Worm (Caenorhabditis elegans) whole organism, L1 larva: ENCODE results near the gene gplb-1.

Experiments used
- C16A3.4 ChIP-seq: fragments of 150-350 bp; optimal IDR thresholded peaks from 2 replicates; lab custom pipeline; 2014; ENCODE audit warnings: missing biosample characterization, missing genetic modification characterization
- C34B4.2 ChIP-seq: sonication (generic microtip); optimal IDR thresholded peaks from 2 replicates; lab custom pipeline; 2017; ENCODE audit warnings: mild to moderate bottlenecking, missing genetic modification characterization, missing compliant biosample characterization
- F16B12.6 ChIP-seq: fragments of 150-350 bp; optimal IDR thresholded peaks from 2 replicates; lab custom pipeline; 2014; ENCODE audit warnings: missing biosample characterization, missing genetic modification characterization
- Y116A8C.19 ChIP-seq: sonication (generic microtip); optimal IDR thresholded peaks from 2 replicates; lab custom pipeline; 2016; ENCODE audit warnings: missing compliant biosample characterization, missing genetic modification characterization, borderline replicate concordance
- aly-2 ChIP-seq: fragments of 150-350 bp; optimal IDR thresholded peaks from 2 replicates; lab custom pipeline; 2014; ENCODE audit warnings: missing biosample characterization, missing genetic modification characterization
- ceh-63 ChIP-seq: fragments of 200-800 bp; sonication (Bioruptor generic); optimal IDR thresholded peaks from 2 replicates; lab custom pipeline; 2018; ENCODE audit warnings: mild to moderate bottlenecking, missing genetic modification characterization, missing compliant biosample characterization
- ceh-82 ChIP-seq, 3 experiments: fragments of 150-350 bp in 1 of 3; sonication (generic microtip) in 2 of 3; optimal IDR thresholded peaks; 2 replicates each; lab custom pipeline; 2014 to 2017; ENCODE audit warnings: missing biosample characterization in 3 of 3, missing genetic modification characterization in 3 of 3
- dpl-1 ChIP-seq, 3 experiments: fragments of 150-350 bp in 2 of 3; sonication (generic microtip) in 1 of 3; optimal IDR thresholded peaks; 2 replicates each; lab custom pipeline; 2014 to 2017; ENCODE audit warnings: missing biosample characterization in 3 of 3, missing genetic modification characterization in 3 of 3, missing genetic modification reagents in 3 of 3
- dsc-1 ChIP-seq: sonication (generic microtip); optimal IDR thresholded peaks from 2 replicates; lab custom pipeline; 2016; ENCODE audit warnings: mild to moderate bottlenecking, missing genetic modification characterization, missing compliant biosample characterization
- efl-1 ChIP-seq, 4 experiments: fragments of 150-350 bp; optimal IDR thresholded peaks in 3 of 4; peaks in 1 of 4; 1 replicate in 1 of 4; 2 replicates in 3 of 4; lab custom pipeline; 2014; ENCODE audit warnings: missing biosample characterization in 2 of 4, missing genetic modification characterization in 2 of 4, missing genetic modification reagents in 2 of 4
- efl-3 ChIP-seq: fragments of 200-800 bp; sonication (Bioruptor generic); optimal IDR thresholded peaks from 2 replicates; lab custom pipeline; 2018; ENCODE audit warnings: mild to moderate bottlenecking, missing genetic modification characterization, missing compliant biosample characterization
- ets-5 ChIP-seq: fragments of 200-800 bp; sonication (Bioruptor generic); IDR thresholded peaks from 2 replicates; pipeline ENCODE4 v1.3.6; 2022; ENCODE audit warnings: missing genetic modification characterization, missing compliant biosample characterization
- fkh-4 ChIP-seq: sonication (generic microtip); optimal IDR thresholded peaks from 2 replicates; lab custom pipeline; 2016; ENCODE audit warnings: missing compliant biosample characterization, missing genetic modification characterization, borderline replicate concordance
- hlh-17 ChIP-seq: fragments of 200-800 bp; sonication (Bioruptor generic); optimal IDR thresholded peaks from 2 replicates; lab custom pipeline; 2018; ENCODE audit warnings: missing genetic modification characterization, mild to moderate bottlenecking, missing compliant biosample characterization, moderate library complexity, borderline replicate concordance
- hlh-4 ChIP-seq: sonication (generic microtip); optimal IDR thresholded peaks from 2 replicates; lab custom pipeline; 2016; ENCODE audit warnings: mild to moderate bottlenecking, missing genetic modification characterization, missing compliant biosample characterization
- lin-13 ChIP-seq: fragments of 150-350 bp; optimal IDR thresholded peaks from 2 replicates; lab custom pipeline; 2014; ENCODE audit warnings: missing biosample characterization, missing genetic modification reagents, missing genetic modification characterization
- lin-35 ChIP-seq, 2 experiments: fragments of 150-350 bp; optimal IDR thresholded peaks; 2 replicates each; lab custom pipeline; 2014; ENCODE audit warnings: missing biosample characterization in 2 of 2, missing genetic modification characterization in 2 of 2, missing genetic modification reagents in 2 of 2
- lin-39 ChIP-seq: fragments of 150-350 bp; optimal IDR thresholded peaks from 2 replicates; lab custom pipeline; 2014; ENCODE audit warnings: missing biosample characterization, missing genetic modification reagents, missing genetic modification characterization
- lsy-2 ChIP-seq, 2 experiments: fragments of 150-350 bp; optimal IDR thresholded peaks; 2 replicates each; lab custom pipeline; 2014; ENCODE audit warnings: missing biosample characterization in 2 of 2, missing genetic modification characterization in 2 of 2
- mdl-1 ChIP-seq, 2 experiments: fragments of 150-350 bp; optimal IDR thresholded peaks; 2 replicates each; lab custom pipeline; 2014 to 2017; ENCODE audit warnings: missing biosample characterization in 2 of 2, missing genetic modification characterization in 2 of 2, inconsistent platforms in 1 of 2
- nhr-11 ChIP-seq: fragments of 150-350 bp; optimal IDR thresholded peaks from 2 replicates; lab custom pipeline; 2014; ENCODE audit warnings: missing biosample characterization, missing genetic modification characterization
- nhr-19 ChIP-seq: fragments of 200-800 bp; sonication (Bioruptor generic); conservative IDR thresholded peaks from 2 replicates; pipeline ENCODE4 v1.3.6; 2022; ENCODE audit warnings: missing genetic modification characterization, missing compliant biosample characterization
- nhr-20 ChIP-seq: sonication (generic microtip); optimal IDR thresholded peaks from 2 replicates; lab custom pipeline; 2016; ENCODE audit warnings: mild to moderate bottlenecking, missing genetic modification characterization, missing compliant biosample characterization
- nhr-28 ChIP-seq: fragments of 150-350 bp; optimal IDR thresholded peaks from 2 replicates; lab custom pipeline; 2014; ENCODE audit warnings: missing biosample characterization, missing genetic modification characterization
- nhr-71 ChIP-seq: sonication (generic microtip); optimal IDR thresholded peaks from 2 replicates; lab custom pipeline; 2016; ENCODE audit warnings: mild to moderate bottlenecking, missing genetic modification characterization, moderate library complexity, missing compliant biosample characterization
- nhr-76 ChIP-seq: sonication (generic microtip); optimal IDR thresholded peaks from 2 replicates; lab custom pipeline; 2017; ENCODE audit warnings: missing biosample characterization, missing genetic modification characterization
- nhr-77 ChIP-seq: fragments of 150-350 bp; optimal IDR thresholded peaks from 2 replicates; lab custom pipeline; 2014; ENCODE audit warnings: missing biosample characterization, missing genetic modification characterization
- pag-3 ChIP-seq: sonication (generic microtip); optimal IDR thresholded peaks from 2 replicates; lab custom pipeline; 2017; ENCODE audit warnings: missing genetic modification characterization, mild to moderate bottlenecking, missing compliant biosample characterization, antibody characterized with exemption, borderline replicate concordance; ENCODE audit not compliant: insufficient read depth
- pax-3 ChIP-seq: fragments of 200-800 bp; sonication (Bioruptor generic); optimal IDR thresholded peaks from 2 replicates; lab custom pipeline; 2018; ENCODE audit warnings: mild to moderate bottlenecking, missing genetic modification characterization, moderate library complexity, missing compliant biosample characterization
- rnt-1 ChIP-seq: sonication (generic microtip); optimal IDR thresholded peaks from 2 replicates; lab custom pipeline; 2016; ENCODE audit warnings: mild to moderate bottlenecking, missing genetic modification characterization, moderate library complexity, missing compliant biosample characterization
- skn-1 ChIP-seq: fragments of 150-350 bp; optimal IDR thresholded peaks from 2 replicates; lab custom pipeline; 2014; ENCODE audit warnings: missing biosample characterization, missing genetic modification characterization
- snpc-4 ChIP-seq: fragments of 150-350 bp; optimal IDR thresholded peaks from 2 replicates; lab custom pipeline; 2014; ENCODE audit warnings: missing biosample characterization, missing genetic modification characterization
- snu-23 ChIP-seq: sonication (generic microtip); optimal IDR thresholded peaks from 2 replicates; lab custom pipeline; 2016; ENCODE audit warnings: missing genetic modification characterization, missing compliant biosample characterization
- swsn-7 ChIP-seq: sonication (generic microtip); optimal IDR thresholded peaks from 2 replicates; lab custom pipeline; 2016; ENCODE audit warnings: missing genetic modification characterization, missing compliant biosample characterization
- tbx-2 ChIP-seq: sonication (generic microtip); optimal IDR thresholded peaks from 2 replicates; lab custom pipeline; 2016; ENCODE audit warnings: missing genetic modification characterization, missing compliant biosample characterization
- unc-130 ChIP-seq: fragments of 150-350 bp; optimal IDR thresholded peaks from 2 replicates; lab custom pipeline; 2017; ENCODE audit warnings: missing biosample characterization, missing genetic modification characterization, inconsistent platforms
- unc-30 ChIP-seq: sonication (generic microtip); optimal IDR thresholded peaks from 2 replicates; lab custom pipeline; 2017; ENCODE audit warnings: missing biosample characterization, missing genetic modification characterization
- unc-86 ChIP-seq: sonication (generic microtip); optimal IDR thresholded peaks from 2 replicates; lab custom pipeline; 2016; ENCODE audit warnings: missing genetic modification characterization, missing compliant biosample characterization
- unc-98 ChIP-seq: fragments of 200-800 bp; sonication (Bioruptor generic); IDR thresholded peaks from 2 replicates; pipeline ENCODE4 v1.3.6; 2022; ENCODE audit warnings: missing genetic modification characterization, missing compliant biosample characterization
- vab-15 ChIP-seq: sonication (generic microtip); optimal IDR thresholded peaks from 2 replicates; lab custom pipeline; 2017; ENCODE audit warnings: missing genotype, mild to moderate bottlenecking, missing genetic modification characterization, missing compliant biosample characterization
- xbp-1 ChIP-seq: sonication (generic microtip); optimal IDR thresholded peaks from 2 replicates; lab custom pipeline; 2016; ENCODE audit warnings: missing genetic modification characterization, missing compliant biosample characterization
- ztf-11 ChIP-seq, 2 experiments: sonication (generic microtip); optimal IDR thresholded peaks; 2 replicates each; lab custom pipeline; 2016 to 2017; ENCODE audit warnings: missing genetic modification characterization in 2 of 2, missing biosample characterization in 1 of 2, missing compliant biosample characterization in 1 of 2
- ztf-4 ChIP-seq: fragments of 150-350 bp; optimal IDR thresholded peaks from 2 replicates; lab custom pipeline; 2014; ENCODE audit warnings: missing biosample characterization, missing genetic modification characterization

The gplb-1 gene

DNA sequence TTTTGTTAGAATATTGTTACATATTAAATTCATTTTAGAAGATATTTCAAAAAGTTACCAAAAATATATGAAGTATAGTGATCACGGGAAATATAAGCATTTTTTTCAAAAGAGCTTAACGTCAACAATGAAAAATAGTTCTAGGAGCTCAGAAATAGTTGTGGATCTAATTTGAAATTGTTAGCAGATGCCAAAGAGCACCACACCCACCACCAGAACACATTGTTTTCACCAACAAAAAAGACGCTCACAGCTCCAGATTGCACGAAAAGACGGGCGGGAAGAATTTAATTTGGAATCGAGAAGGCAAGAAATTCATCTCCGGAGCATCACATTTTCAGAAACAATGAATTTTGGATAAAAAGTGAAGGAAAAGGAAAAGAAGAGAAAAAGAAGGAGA is at the start of gene gplb-1:
gplb-1 (minus strand) TSS at position 337 of the 400 bp plus-strand sequence.
- TF ChIP-seq dsc-1 (tag; lab: Kevin White, UChicago): peak; percentile 92
- TF ChIP-seq fkh-4 (tag; lab: Kevin White, UChicago): peak; percentile 72
- no peak for TF ChIP-seq nhr-19 (GFP tag; lab: Robert Waterston, UW)
- no peak for TF ChIP-seq efl-1 (optimal IDR thresholded peaks at IDR 0.05; lab: Kevin White, UChicago)
- TF ChIP-seq efl-1 (GFP tag; optimal IDR thresholded peaks at IDR 0.05 in 1 of 2; lab: Kevin White, UChicago): peak in 1 of 2 experiments; percentile 37

- TF ChIP-seq dpl-1 (GFP tag; optimal IDR thresholded peaks at IDR 0.05; lab: Kevin White, UChicago): peak in 2 of 3 experiments; percentile 29 to 33
- peak; percentile 28 to 36 for TF ChIP-seq efl-1 (optimal IDR thresholded peaks at IDR 0.05; lab: Kevin White, UChicago)
- TF ChIP-seq efl-1 (GFP tag; optimal IDR thresholded peaks at IDR 0.05 in 1 of 2; lab: Kevin White, UChicago): peak; percentile 41 to 91
- TF ChIP-seq C16A3.4 (tag; lab: Kevin White, UChicago): peak; percentile 33
- peak; percentile 29 to 51 for TF ChIP-seq lin-35 (GFP tag; optimal IDR thresholded peaks at IDR 0.05; lab: Kevin White, UChicago)
- TF ChIP-seq snpc-4 (tag; lab: Kevin White, UChicago): no peak
- no peak for TF ChIP-seq aly-2
- TF ChIP-seq rnt-1 (tag; lab: Kevin White, UChicago): peak; percentile 27
- peak; percentile 83 for TF ChIP-seq F16B12.6 (tag; lab: Kevin White, UChicago)
- peak; percentile 17 for TF ChIP-seq swsn-7 (tag; lab: Kevin White, UChicago)
- no peak for TF ChIP-seq unc-30 (tag; lab: Kevin White, UChicago)
- no peak for TF ChIP-seq unc-130 (tag; lab: Kevin White, UChicago)
- no peak for TF ChIP-seq pax-3 (tag; lab: Kevin White, UChicago)
Observed at ce11 chrV:8518822-8519392, 47.9 kb upstream of the gplb-1 start, which contains the start of gene F45F2.10. TSS of gene F45F2.10 (minus strand) at chrV:8518872.

ce11 chrV:8518283-8518682 is 47.2 kb upstream of the gplb-1 start:
- no peak for TF ChIP-seq hlh-4 (tag; lab: Kevin White, UChicago)
- peak in 1 of 2 experiments; percentile 36 for TF ChIP-seq mdl-1 (tag; optimal IDR thresholded peaks at IDR 0.05; lab: Kevin White, UChicago)
- peak; percentile 4 for TF ChIP-seq nhr-20 (tag; lab: Kevin White, UChicago)
- TF ChIP-seq Y116A8C.19: no peak
- TF ChIP-seq lin-39: no peak
- TF ChIP-seq lin-13: no peak
- TF ChIP-seq C34B4.2 (tag; lab: Kevin White, UChicago): no peak
- no peak for TF ChIP-seq snpc-4 (tag; lab: Kevin White, UChicago)
- no peak for TF ChIP-seq unc-98 (GFP tag; lab: Robert Waterston, UW)
- no peak for TF ChIP-seq nhr-28
- peak; percentile 26 to 34 for TF ChIP-seq efl-1 (optimal IDR thresholded peaks at IDR 0.05; lab: Kevin White, UChicago)
- no peak for TF ChIP-seq efl-1 (GFP tag; optimal IDR thresholded peaks at IDR 0.05 in 1 of 2; lab: Kevin White, UChicago)
- peak in 1 of 3 experiments; percentile 30 for TF ChIP-seq dpl-1 (GFP tag; optimal IDR thresholded peaks at IDR 0.05; lab: Kevin White, UChicago)
- no peak for TF ChIP-seq unc-86 (tag; lab: Kevin White, UChicago)
- TF ChIP-seq nhr-11 (tag; lab: Kevin White, UChicago): no peak
- TF ChIP-seq ets-5: no peak
- no peak for TF ChIP-seq hlh-17 (GFP tag; lab: Kevin White, UChicago)
- TF ChIP-seq dsc-1 (tag; lab: Kevin White, UChicago): peak; percentile 3
- peak; percentile 46 for TF ChIP-seq rnt-1 (tag; lab: Kevin White, UChicago)
- TF ChIP-seq ceh-82 (tag; optimal IDR thresholded peaks at IDR 0.05; lab: Kevin White, UChicago): peak in 1 of 3 experiments; percentile 24
- peak; percentile 35 for TF ChIP-seq skn-1 (tag; lab: Kevin White, UChicago)
- TF ChIP-seq lin-35 (GFP tag; optimal IDR thresholded peaks at IDR 0.05; lab: Kevin White, UChicago): peak in 1 of 2 experiments; percentile 44
- TF ChIP-seq vab-15 (tag; lab: Kevin White, UChicago): no peak
- TF ChIP-seq swsn-7 (tag; lab: Kevin White, UChicago): peak; percentile 22
- no peak for TF ChIP-seq xbp-1 (tag; lab: Kevin White, UChicago)
- TF ChIP-seq F16B12.6 (tag; lab: Kevin White, UChicago): peak; percentile 13
- TF ChIP-seq unc-130 (tag; lab: Kevin White, UChicago): no peak
- TF ChIP-seq snu-23 (GFP tag; lab: Kevin White, UChicago): peak; percentile 35
- no peak for TF ChIP-seq efl-3 (GFP tag; lab: Kevin White, UChicago)
- TF ChIP-seq ztf-4 (tag; lab: Kevin White, UChicago): no peak
- no peak for TF ChIP-seq fkh-4 (tag; lab: Kevin White, UChicago)
- no peak for TF ChIP-seq nhr-77 (tag; lab: Kevin White, UChicago)
- TF ChIP-seq nhr-76 (tag; lab: Kevin White, UChicago): no peak
- peak in 1 of 2 experiments; percentile 50 for TF ChIP-seq lsy-2 (tag; optimal IDR thresholded peaks at IDR 0.05; lab: Kevin White, UChicago)
- TF ChIP-seq pax-3 (tag; lab: Kevin White, UChicago): no peak
- no peak for TF ChIP-seq tbx-2 (tag; lab: Kevin White, UChicago)
- TF ChIP-seq ztf-11 (tag; optimal IDR thresholded peaks at IDR 0.05; lab: Kevin White, UChicago): no peak
- no peak for TF ChIP-seq ceh-63 (GFP tag; lab: Kevin White, UChicago)
- TF ChIP-seq nhr-71 (tag; lab: Kevin White, UChicago): peak; percentile 32
- peak; percentile 45 for TF ChIP-seq pag-3 (tag; lab: Kevin White, UChicago)
